Worm (Caenorhabditis elegans) whole organism, late embryonic: Measurements from ENCODE around the gene C33C12.7.
A peak's percentile ranks its signal among the peaks of the same experiment; 100 is the strongest.

ENCODE experiments used
- K09A11.1 ChIP-seq: sonication (generic microtip); optimal IDR thresholded peaks from 2 replicates; lab custom pipeline; 2017; ENCODE audit warnings: antibody characterized with exemption, mild to moderate bottlenecking, missing genetic modification characterization, missing compliant biosample characterization; ENCODE audit not compliant: insufficient read depth
- ahr-1 ChIP-seq: sonication (generic microtip); optimal IDR thresholded peaks from 2 replicates; lab custom pipeline; 2016; ENCODE audit warnings: missing genetic modification characterization, missing compliant biosample characterization
- ceh-14 ChIP-seq: sonication (generic microtip); optimal IDR thresholded peaks from 2 replicates; lab custom pipeline; 2016; ENCODE audit warnings: missing genotype, missing genetic modification characterization, missing compliant biosample characterization
- ceh-18 ChIP-seq: sonication (generic microtip); optimal IDR thresholded peaks from 2 replicates; lab custom pipeline; 2016; ENCODE audit warnings: missing genetic modification characterization, missing compliant biosample characterization
- ceh-19 ChIP-seq: fragments of 200-800 bp; sonication (Bioruptor generic); optimal IDR thresholded peaks from 2 replicates; lab custom pipeline; 2018; ENCODE audit warnings: mild to moderate bottlenecking, missing genetic modification characterization, missing compliant biosample characterization
- ceh-30 ChIP-seq: fragments of 150-350 bp; optimal IDR thresholded peaks from 2 replicates; lab custom pipeline; 2014; ENCODE audit warnings: missing biosample characterization, missing genetic modification characterization
- ceh-34 ChIP-seq: sonication (generic microtip); optimal IDR thresholded peaks from 2 replicates; lab custom pipeline; 2016; ENCODE audit warnings: mild to moderate bottlenecking, missing genetic modification characterization, missing compliant biosample characterization
- ceh-45 ChIP-seq: fragments of 200-800 bp; sonication (Bioruptor generic); IDR thresholded peaks from 2 replicates; pipeline ENCODE4 v1.3.6; 2022; ENCODE audit warnings: missing genetic modification reagents, missing genetic modification characterization, missing compliant biosample characterization
- ceh-9 ChIP-seq: sonication (generic microtip); optimal IDR thresholded peaks from 2 replicates; lab custom pipeline; 2016; ENCODE audit warnings: mild to moderate bottlenecking, missing genetic modification characterization, inconsistent platforms, missing compliant biosample characterization
- dmd-4 ChIP-seq: sonication (generic microtip); optimal IDR thresholded peaks from 2 replicates; lab custom pipeline; 2016; ENCODE audit warnings: borderline replicate concordance, missing genetic modification characterization, missing compliant biosample characterization
- elt-4 ChIP-seq: sonication (generic microtip); optimal IDR thresholded peaks from 2 replicates; lab custom pipeline; 2016; ENCODE audit warnings: missing genetic modification characterization, missing compliant biosample characterization
- fkh-10 ChIP-seq: fragments of 150-350 bp; optimal IDR thresholded peaks from 2 replicates; lab custom pipeline; 2014; ENCODE audit warnings: missing biosample characterization, missing genetic modification reagents, missing genetic modification characterization
- gmeb-2 ChIP-seq: sonication (generic microtip); optimal IDR thresholded peaks from 2 replicates; lab custom pipeline; 2016; ENCODE audit warnings: missing genetic modification characterization, inconsistent platforms, missing compliant biosample characterization
- hlh-15 ChIP-seq: sonication (generic microtip); optimal IDR thresholded peaks from 2 replicates; lab custom pipeline; 2016; ENCODE audit warnings: missing genetic modification characterization, missing compliant biosample characterization
- hlh-8 ChIP-seq: sonication (generic microtip); optimal IDR thresholded peaks from 2 replicates; lab custom pipeline; 2016; ENCODE audit warnings: missing genotype, missing genetic modification characterization, missing compliant biosample characterization
- madf-2 ChIP-seq: sonication (generic microtip); optimal IDR thresholded peaks from 2 replicates; lab custom pipeline; 2017; ENCODE audit warnings: missing genetic modification characterization, missing compliant biosample characterization
- nhr-11 ChIP-seq: fragments of 150-350 bp; optimal IDR thresholded peaks from 2 replicates; lab custom pipeline; 2014; ENCODE audit warnings: missing biosample characterization, missing genetic modification characterization
- pat-9 ChIP-seq: fragments of 200-800 bp; sonication (Bioruptor generic); optimal IDR thresholded peaks from 2 replicates; lab custom pipeline; 2018; ENCODE audit warnings: mild to moderate bottlenecking, missing genetic modification characterization, moderate library complexity, missing compliant biosample characterization
- pha-4 ChIP-seq: fragments of 150-350 bp; optimal IDR thresholded peaks from 2 replicates; lab custom pipeline; 2018; ENCODE audit warnings: missing biosample characterization, missing genetic modification reagents, missing genetic modification characterization
- pros-1 ChIP-seq: fragments of 150-350 bp; optimal IDR thresholded peaks from 2 replicates; lab custom pipeline; 2014; ENCODE audit warnings: missing biosample characterization, missing genetic modification reagents, missing genetic modification characterization
- rnt-1 ChIP-seq: sonication (generic microtip); optimal IDR thresholded peaks from 2 replicates; lab custom pipeline; 2016; ENCODE audit warnings: missing genetic modification characterization, missing compliant biosample characterization
- sdc-2 ChIP-seq: sonication (generic microtip); optimal IDR thresholded peaks from 2 replicates; lab custom pipeline; 2016; ENCODE audit warnings: missing genotype, missing genetic modification characterization, missing compliant biosample characterization
- sox-2 ChIP-seq: fragments of 200-800 bp; sonication (Bioruptor generic); IDR thresholded peaks from 2 replicates; pipeline ENCODE4 v1.3.6; 2022; ENCODE audit warnings: missing genetic modification reagents, missing genetic modification characterization, missing compliant biosample characterization
- sox-4 ChIP-seq: sonication (generic microtip); optimal IDR thresholded peaks from 2 replicates; lab custom pipeline; 2017; ENCODE audit warnings: mild to moderate bottlenecking, missing genetic modification characterization, inconsistent platforms, missing compliant biosample characterization
- syd-9 ChIP-seq: sonication (generic microtip); optimal IDR thresholded peaks from 2 replicates; lab custom pipeline; 2016; ENCODE audit warnings: mild to moderate bottlenecking, missing genetic modification characterization, moderate library complexity, missing compliant biosample characterization
- ttx-3 ChIP-seq: sonication (generic microtip); optimal IDR thresholded peaks from 2 replicates; lab custom pipeline; 2016; ENCODE audit warnings: missing genetic modification reagents, missing genetic modification characterization, missing compliant biosample characterization
- unc-42 ChIP-seq: sonication (generic microtip); optimal IDR thresholded peaks from 2 replicates; lab custom pipeline; 2016; ENCODE audit warnings: missing genotype, missing genetic modification characterization, missing compliant biosample characterization
- unc-86 ChIP-seq: sonication (generic microtip); optimal IDR thresholded peaks from 2 replicates; lab custom pipeline; 2016; ENCODE audit warnings: missing genetic modification characterization, missing compliant biosample characterization

C33C12.7 gene

ce11 chrII:2216940-2217664 lies 41.8 kb upstream of the C33C12.7 start:
- TF ChIP-seq ceh-14 (tag; lab: Kevin White, UChicago): no peak
- no peak for TF ChIP-seq syd-9 (tag; lab: Kevin White, UChicago)
- TF ChIP-seq, all 69 proteins: peak for 0

- peak; percentile 2 for TF ChIP-seq elt-4 (tag; lab: Kevin White, UChicago)
- no peak for TF ChIP-seq pat-9 (tag; lab: Kevin White, UChicago)
- TF ChIP-seq, all 69 proteins: peak for 1
Observed at ce11 chrII:2215512-2215911, 40.2 kb upstream of the C33C12.7 start.

ce11 chrII:2207812-2208211 lies 32.5 kb upstream of the C33C12.7 start, which contains the start of gene Y59C2A.1:
TSS of gene Y59C2A.1 (plus strand) at chrII:2208112.
- TF ChIP-seq pros-1 (tag; lab: Kevin White, UChicago): no peak
- TF ChIP-seq unc-86 (tag; lab: Kevin White, UChicago): no peak
- TF ChIP-seq ceh-30 (tag; lab: Kevin White, UChicago): no peak
- TF ChIP-seq pha-4 (tag; lab: Kevin White, UChicago): no peak
- TF ChIP-seq ceh-9 (tag; lab: Kevin White, UChicago): no peak
- TF ChIP-seq ttx-3 (tag; lab: Kevin White, UChicago): no peak
- TF ChIP-seq ceh-18: no peak
- TF ChIP-seq pat-9 (tag; lab: Kevin White, UChicago): no peak
- no peak for TF ChIP-seq hlh-8 (tag; lab: Kevin White, UChicago)
- TF ChIP-seq madf-2: no peak

ce11 chrII:2206064-2206722 lies 30.9 kb upstream of the C33C12.7 start:
- TF ChIP-seq hlh-8 (tag; lab: Kevin White, UChicago) (peak; percentile 70), fkh-10 (no peak)

ce11 chrII:2204077-2204476 lies 28.8 kb upstream of the C33C12.7 start, which contains the start of gene Y59C2A.2:
TSS of gene Y59C2A.2 (minus strand) at chrII:2204137.
- TF ChIP-seq sdc-2: no peak
- no peak for TF ChIP-seq ahr-1 (tag; lab: Kevin White, UChicago)
- TF ChIP-seq K09A11.1 (tag; lab: Kevin White, UChicago): no peak
- TF ChIP-seq ceh-34 (tag; lab: Kevin White, UChicago): no peak
- no peak for TF ChIP-seq rnt-1 (tag; lab: Kevin White, UChicago)
- no peak for TF ChIP-seq hlh-15 (tag; lab: Kevin White, UChicago)
- TF ChIP-seq unc-42 (tag; lab: Kevin White, UChicago): peak; percentile 0
- no peak for TF ChIP-seq gmeb-2

ce11 chrII:2202147-2202546 lies 26.9 kb upstream of the C33C12.7 start:
- TF ChIP-seq ceh-45: no peak
- TF ChIP-seq dmd-4: no peak
- TF ChIP-seq sox-2: no peak
- no peak for TF ChIP-seq sox-4 (tag; lab: Kevin White, UChicago)
- TF ChIP-seq elt-4 (tag; lab: Kevin White, UChicago): no peak
- TF ChIP-seq hlh-15 (tag; lab: Kevin White, UChicago): no peak
- TF ChIP-seq nhr-11 (tag; lab: Kevin White, UChicago): no peak
- TF ChIP-seq ttx-3 (tag; lab: Kevin White, UChicago): no peak
- TF ChIP-seq ceh-19 (GFP tag; lab: Kevin White, UChicago): no peak
- TF ChIP-seq ahr-1 (tag; lab: Kevin White, UChicago): no peak
- TF ChIP-seq, all 69 proteins: peak for 0
